Worm (Caenorhabditis elegans) whole organism, late embryonic: Measurements from ENCODE around the gene F46F5.7.

Experiments
- ceh-14 ChIP-seq: sonication (generic microtip); optimal IDR thresholded peaks from 2 replicates; lab custom pipeline; 2016; ENCODE audit warnings: missing genotype, missing genetic modification characterization, missing compliant biosample characterization
- ceh-19 ChIP-seq: fragments of 200-800 bp; sonication (Bioruptor generic); optimal IDR thresholded peaks from 2 replicates; lab custom pipeline; 2018; ENCODE audit warnings: mild to moderate bottlenecking, missing genetic modification characterization, missing compliant biosample characterization
- lin-11 ChIP-seq: fragments of 200-800 bp; sonication (Bioruptor generic); optimal IDR thresholded peaks from 2 replicates; lab custom pipeline; 2018; ENCODE audit warnings: mild to moderate bottlenecking, missing genetic modification characterization, missing compliant biosample characterization
- nhr-11 ChIP-seq: fragments of 150-350 bp; optimal IDR thresholded peaks from 2 replicates; lab custom pipeline; 2014; ENCODE audit warnings: missing biosample characterization, missing genetic modification characterization

DNA sequence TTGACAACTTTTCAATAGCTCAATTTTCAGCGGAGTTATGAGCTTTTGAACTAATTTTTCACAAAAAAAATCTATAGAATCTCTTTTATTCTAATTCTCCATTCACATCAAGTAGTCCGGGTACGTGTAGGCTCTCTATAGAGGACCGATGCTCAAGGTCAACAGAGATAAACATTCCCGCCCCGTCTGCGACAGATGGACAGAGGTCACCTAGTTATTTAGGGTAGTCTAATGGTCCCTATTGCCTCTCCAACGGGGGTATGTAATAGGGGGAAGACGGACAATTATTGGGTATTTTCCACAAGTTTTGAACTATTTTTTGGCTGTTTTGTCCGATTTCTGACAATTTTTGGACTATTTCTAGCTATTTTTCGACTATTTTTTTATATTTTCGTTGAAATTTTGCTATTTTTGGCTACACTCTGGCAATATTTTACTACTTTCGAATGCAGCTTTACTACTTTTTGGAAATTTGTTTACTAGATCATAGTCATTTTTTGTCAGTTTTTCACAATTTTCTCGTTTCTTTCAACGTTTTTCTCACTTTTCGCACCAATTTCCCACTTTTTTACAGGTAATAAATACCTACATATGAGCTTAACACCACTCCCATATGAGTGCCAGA lies 47.9 kb upstream of the F46F5.7 start, which contains the start of gene fbxc-51:
- TF ChIP-seq nhr-11: no peak
- TF ChIP-seq ceh-19: no peak
- no peak for TF ChIP-seq ceh-14 (tag; lab: Kevin White, UChicago)
- no peak for TF ChIP-seq lin-11
